Worm (Caenorhabditis elegans) whole organism, L1 larva: ENCODE results near the gene Y32B12B.2.

ENCODE experiments used
- C04F5.9 ChIP-seq: sonication (generic microtip); optimal IDR thresholded peaks from 2 replicates; lab custom pipeline; 2016; ENCODE audit warnings: missing genetic modification characterization, missing compliant biosample characterization
- C16A3.4 ChIP-seq: fragments of 150-350 bp; optimal IDR thresholded peaks from 2 replicates; lab custom pipeline; 2014; ENCODE audit warnings: missing biosample characterization, missing genetic modification characterization
- F16B12.6 ChIP-seq: fragments of 150-350 bp; optimal IDR thresholded peaks from 2 replicates; lab custom pipeline; 2014; ENCODE audit warnings: missing biosample characterization, missing genetic modification characterization
- Y116A8C.19 ChIP-seq: sonication (generic microtip); optimal IDR thresholded peaks from 2 replicates; lab custom pipeline; 2016; ENCODE audit warnings: missing compliant biosample characterization, missing genetic modification characterization, borderline replicate concordance
- aha-1 ChIP-seq: fragments of 150-350 bp; optimal IDR thresholded peaks from 2 replicates; lab custom pipeline; 2014; ENCODE audit warnings: missing biosample characterization, missing genetic modification characterization
- alr-1 ChIP-seq: fragments of 200-800 bp; sonication (Bioruptor generic); optimal IDR thresholded peaks from 2 replicates; lab custom pipeline; 2018; ENCODE audit warnings: borderline replicate concordance, mild to moderate bottlenecking, missing genetic modification characterization, missing compliant biosample characterization
- ama-1 ChIP-seq: fragments of 150-350 bp; optimal IDR thresholded peaks from 2 replicates; lab custom pipeline; 2014
- blmp-1 ChIP-seq: fragments of 150-350 bp; optimal IDR thresholded peaks from 2 replicates; lab custom pipeline; 2014; ENCODE audit warnings: missing biosample characterization, missing genetic modification characterization
- ceh-63 ChIP-seq: fragments of 200-800 bp; sonication (Bioruptor generic); optimal IDR thresholded peaks from 2 replicates; lab custom pipeline; 2018; ENCODE audit warnings: mild to moderate bottlenecking, missing genetic modification characterization, missing compliant biosample characterization
- ceh-8 ChIP-seq: fragments of 200-800 bp; sonication (Bioruptor generic); optimal IDR thresholded peaks from 2 replicates; lab custom pipeline; 2018; ENCODE audit warnings: mild to moderate bottlenecking, missing genetic modification characterization, moderate library complexity, missing compliant biosample characterization
- ceh-82 ChIP-seq, 3 experiments: fragments of 150-350 bp in 1 of 3; sonication (generic microtip) in 2 of 3; optimal IDR thresholded peaks; 2 replicates each; lab custom pipeline; 2014 to 2017; ENCODE audit warnings: missing biosample characterization in 3 of 3, missing genetic modification characterization in 3 of 3
- ceh-88 ChIP-seq: fragments of 200-800 bp; sonication (Bioruptor generic); IDR thresholded peaks from 2 replicates; pipeline ENCODE4 v1.3.6; 2022; ENCODE audit warnings: missing genetic modification characterization, missing compliant biosample characterization
- ces-1 ChIP-seq: fragments of 150-350 bp; optimal IDR thresholded peaks from 2 replicates; lab custom pipeline; 2014; ENCODE audit warnings: missing biosample characterization, missing genetic modification reagents, missing genetic modification characterization
- dpl-1 ChIP-seq, 3 experiments: fragments of 150-350 bp in 2 of 3; sonication (generic microtip) in 1 of 3; optimal IDR thresholded peaks; 2 replicates each; lab custom pipeline; 2014 to 2017; ENCODE audit warnings: missing biosample characterization in 3 of 3, missing genetic modification characterization in 3 of 3, missing genetic modification reagents in 3 of 3
- dsc-1 ChIP-seq: sonication (generic microtip); optimal IDR thresholded peaks from 2 replicates; lab custom pipeline; 2016; ENCODE audit warnings: mild to moderate bottlenecking, missing genetic modification characterization, missing compliant biosample characterization
- egl-13 ChIP-seq: sonication (generic microtip); optimal IDR thresholded peaks from 2 replicates; lab custom pipeline; 2016; ENCODE audit warnings: missing genotype, missing genetic modification reagents, missing genetic modification characterization, missing compliant biosample characterization
- egl-27 ChIP-seq, 2 experiments: fragments of 150-350 bp in 1 of 2; sonication (generic microtip); optimal IDR thresholded peaks; 3 replicates each; lab custom pipeline; 2017 to 2018; ENCODE audit warnings: missing biosample characterization in 2 of 2, missing genetic modification characterization in 2 of 2, missing genetic modification reagents in 2 of 2
- elt-2 ChIP-seq: sonication (generic microtip); optimal IDR thresholded peaks from 2 replicates; lab custom pipeline; 2016; ENCODE audit warnings: missing genetic modification characterization, mild to moderate bottlenecking, inconsistent platforms, missing compliant biosample characterization, missing genetic modification reagents
- elt-3 ChIP-seq, 6 experiments: fragments of 150-350 bp in 1 of 6; sonication (generic microtip); optimal IDR thresholded peaks; 2 replicates each; lab custom pipeline; 2017 to 2018; ENCODE audit warnings: missing biosample characterization in 6 of 6, missing genetic modification characterization in 6 of 6, inconsistent platforms in 1 of 6
- fkh-10 ChIP-seq: sonication (generic microtip); optimal IDR thresholded peaks from 2 replicates; lab custom pipeline; 2017; ENCODE audit warnings: missing biosample characterization, missing genetic modification reagents, missing genetic modification characterization
- hlh-17 ChIP-seq: fragments of 200-800 bp; sonication (Bioruptor generic); optimal IDR thresholded peaks from 2 replicates; lab custom pipeline; 2018; ENCODE audit warnings: missing genetic modification characterization, mild to moderate bottlenecking, missing compliant biosample characterization, moderate library complexity, borderline replicate concordance
- hlh-4 ChIP-seq: sonication (generic microtip); optimal IDR thresholded peaks from 2 replicates; lab custom pipeline; 2016; ENCODE audit warnings: mild to moderate bottlenecking, missing genetic modification characterization, missing compliant biosample characterization
- irx-1 ChIP-seq: sonication (generic microtip); optimal IDR thresholded peaks from 2 replicates; lab custom pipeline; 2016; ENCODE audit warnings: missing genetic modification characterization, missing compliant biosample characterization
- isw-1 ChIP-seq: fragments of 200-800 bp; sonication (Bioruptor generic); IDR thresholded peaks from 2 replicates; pipeline ENCODE4 v1.3.6; 2022; ENCODE audit warnings: missing genetic modification characterization, missing compliant biosample characterization
- jun-1 ChIP-seq: fragments of 150-350 bp; optimal IDR thresholded peaks from 2 replicates; lab custom pipeline; 2014; ENCODE audit warnings: missing biosample characterization, missing genetic modification reagents, missing genetic modification characterization
- lin-13 ChIP-seq: fragments of 150-350 bp; optimal IDR thresholded peaks from 2 replicates; lab custom pipeline; 2014; ENCODE audit warnings: missing biosample characterization, missing genetic modification reagents, missing genetic modification characterization
- lin-14 ChIP-seq: fragments of 200-800 bp; sonication (Bioruptor generic); optimal IDR thresholded peaks from 2 replicates; lab custom pipeline; 2018; ENCODE audit warnings: mild to moderate bottlenecking, missing genetic modification characterization, moderate library complexity, missing compliant biosample characterization
- lin-15B ChIP-seq: fragments of 150-350 bp; sonication (generic microtip); optimal IDR thresholded peaks from 3 replicates; lab custom pipeline; 2014; ENCODE audit warnings: missing biosample characterization, missing genetic modification characterization
- lin-39 ChIP-seq: fragments of 150-350 bp; optimal IDR thresholded peaks from 2 replicates; lab custom pipeline; 2014; ENCODE audit warnings: missing biosample characterization, missing genetic modification reagents, missing genetic modification characterization
- lir-3 ChIP-seq: sonication (generic microtip); optimal IDR thresholded peaks from 2 replicates; lab custom pipeline; 2016; ENCODE audit warnings: mild to moderate bottlenecking, missing genetic modification characterization, moderate library complexity, missing compliant biosample characterization; ENCODE audit not compliant: poor library complexity
- lsy-2 ChIP-seq, 2 experiments: fragments of 150-350 bp; optimal IDR thresholded peaks; 2 replicates each; lab custom pipeline; 2014; ENCODE audit warnings: missing biosample characterization in 2 of 2, missing genetic modification characterization in 2 of 2
- mep-1 ChIP-seq: fragments of 150-350 bp; optimal IDR thresholded peaks from 2 replicates; lab custom pipeline; 2014; ENCODE audit warnings: missing biosample characterization, missing genetic modification characterization
- nhr-12 ChIP-seq: sonication (generic microtip); optimal IDR thresholded peaks from 2 replicates; lab custom pipeline; 2017; ENCODE audit warnings: missing biosample characterization, missing genetic modification characterization
- nhr-20 ChIP-seq: sonication (generic microtip); optimal IDR thresholded peaks from 2 replicates; lab custom pipeline; 2016; ENCODE audit warnings: mild to moderate bottlenecking, missing genetic modification characterization, missing compliant biosample characterization
- nhr-237 ChIP-seq: fragments of 150-350 bp; optimal IDR thresholded peaks from 2 replicates; lab custom pipeline; 2014; ENCODE audit warnings: missing biosample characterization, missing genetic modification characterization
- nhr-47 ChIP-seq: sonication (generic microtip); optimal IDR thresholded peaks from 2 replicates; lab custom pipeline; 2016; ENCODE audit warnings: mild to moderate bottlenecking, missing genetic modification characterization, moderate library complexity, missing compliant biosample characterization
- nhr-71 ChIP-seq: sonication (generic microtip); optimal IDR thresholded peaks from 2 replicates; lab custom pipeline; 2016; ENCODE audit warnings: mild to moderate bottlenecking, missing genetic modification characterization, moderate library complexity, missing compliant biosample characterization
- pag-3 ChIP-seq: sonication (generic microtip); optimal IDR thresholded peaks from 2 replicates; lab custom pipeline; 2017; ENCODE audit warnings: missing genetic modification characterization, mild to moderate bottlenecking, missing compliant biosample characterization, antibody characterized with exemption, borderline replicate concordance; ENCODE audit not compliant: insufficient read depth
- pqm-1 ChIP-seq: sonication (generic microtip); optimal IDR thresholded peaks from 3 replicates; lab custom pipeline; 2017; ENCODE audit warnings: missing biosample characterization, missing genetic modification characterization
- rnt-1 ChIP-seq: sonication (generic microtip); optimal IDR thresholded peaks from 2 replicates; lab custom pipeline; 2016; ENCODE audit warnings: mild to moderate bottlenecking, missing genetic modification characterization, moderate library complexity, missing compliant biosample characterization
- snpc-4 ChIP-seq: fragments of 150-350 bp; optimal IDR thresholded peaks from 2 replicates; lab custom pipeline; 2014; ENCODE audit warnings: missing biosample characterization, missing genetic modification characterization
- snu-23 ChIP-seq: sonication (generic microtip); optimal IDR thresholded peaks from 2 replicates; lab custom pipeline; 2016; ENCODE audit warnings: missing genetic modification characterization, missing compliant biosample characterization
- sox-4 ChIP-seq: sonication (generic microtip); optimal IDR thresholded peaks from 2 replicates; lab custom pipeline; 2016; ENCODE audit warnings: missing genetic modification characterization, missing compliant biosample characterization
- sptf-1 ChIP-seq: fragments of 150-350 bp; optimal IDR thresholded peaks from 2 replicates; lab custom pipeline; 2014; ENCODE audit warnings: missing biosample characterization, missing genetic modification characterization
- swsn-7 ChIP-seq: sonication (generic microtip); optimal IDR thresholded peaks from 2 replicates; lab custom pipeline; 2016; ENCODE audit warnings: missing genetic modification characterization, missing compliant biosample characterization
- tlp-1 ChIP-seq: fragments of 150-350 bp; optimal IDR thresholded peaks from 2 replicates; lab custom pipeline; 2014; ENCODE audit warnings: missing biosample characterization, missing genetic modification characterization
- unc-86 ChIP-seq: sonication (generic microtip); optimal IDR thresholded peaks from 2 replicates; lab custom pipeline; 2016; ENCODE audit warnings: missing genetic modification characterization, missing compliant biosample characterization
- unc-98 ChIP-seq: fragments of 200-800 bp; sonication (Bioruptor generic); IDR thresholded peaks from 2 replicates; pipeline ENCODE4 v1.3.6; 2022; ENCODE audit warnings: missing genetic modification characterization, missing compliant biosample characterization
- xbp-1 ChIP-seq: sonication (generic microtip); optimal IDR thresholded peaks from 2 replicates; lab custom pipeline; 2016; ENCODE audit warnings: missing genetic modification characterization, missing compliant biosample characterization
- zag-1 ChIP-seq: fragments of 150-350 bp; optimal IDR thresholded peaks from 2 replicates; lab custom pipeline; 2014; ENCODE audit warnings: missing biosample characterization, missing genetic modification characterization
- zip-4 ChIP-seq: fragments of 200-800 bp; sonication (Bioruptor generic); optimal IDR thresholded peaks from 2 replicates; lab custom pipeline; 2018; ENCODE audit warnings: mild to moderate bottlenecking, missing genetic modification characterization, moderate library complexity, missing compliant biosample characterization
- ztf-11 ChIP-seq, 2 experiments: sonication (generic microtip); optimal IDR thresholded peaks; 2 replicates each; lab custom pipeline; 2016 to 2017; ENCODE audit warnings: missing genetic modification characterization in 2 of 2, missing biosample characterization in 1 of 2, missing compliant biosample characterization in 1 of 2

Y32B12B.2 gene

DNA sequence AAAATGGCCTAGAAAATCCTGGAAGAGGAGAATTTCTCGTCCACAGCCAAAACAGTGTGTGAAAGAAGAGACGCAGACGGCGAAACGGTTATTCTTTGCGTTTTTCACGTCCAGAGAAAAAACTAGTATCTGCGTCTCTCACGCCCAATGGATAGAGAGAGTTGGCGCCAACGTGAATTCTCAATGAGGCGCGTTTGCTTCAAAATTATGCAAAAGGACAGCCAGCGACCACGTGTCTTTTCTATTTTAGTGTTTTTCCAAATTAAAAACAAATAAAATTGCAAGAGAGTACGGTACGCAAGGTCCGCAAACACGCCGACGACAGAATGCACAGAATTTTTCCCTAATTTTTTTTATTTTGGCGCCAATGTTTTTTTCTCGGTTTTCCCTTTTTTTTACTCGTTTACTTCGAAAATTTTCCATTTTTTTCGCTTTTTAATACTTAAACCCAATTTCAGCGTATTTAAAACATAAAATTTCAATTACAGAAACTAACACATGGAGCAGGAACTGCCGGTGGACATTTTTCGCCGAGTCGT, at the start of gene Y32B12B.2:
Y32B12B.2 (plus strand) TSS at position 489 of the 539 bp plus-strand sequence.
- TF ChIP-seq tlp-1, result no peak
- TF ChIP-seq mep-1, result no peak
- TF ChIP-seq lin-39 (tag; lab: Kevin White, UChicago), result peak; percentile 38
- peak; percentile 96 to 98 for TF ChIP-seq lsy-2 (tag; optimal IDR thresholded peaks at IDR 0.05; lab: Kevin White, UChicago)
- no peak for TF ChIP-seq sptf-1
- peak; percentile 85 for TF ChIP-seq nhr-47
- peak; percentile 74 for TF ChIP-seq unc-86
- TF ChIP-seq ama-1 (lab: Kevin White, UChicago), result no peak
- no peak for TF ChIP-seq zag-1 (tag; lab: Kevin White, UChicago)
- no peak for TF ChIP-seq C04F5.9
- TF ChIP-seq Y116A8C.19 (tag; lab: Kevin White, UChicago), result no peak
- TF ChIP-seq ceh-82 (tag; optimal IDR thresholded peaks at IDR 0.05; lab: Kevin White, UChicago), result peak; percentile 43 to 56 (median 45)
- TF ChIP-seq ceh-63, result no peak
- peak; percentile 68 for TF ChIP-seq snu-23 (GFP tag; lab: Kevin White, UChicago)
- no peak for TF ChIP-seq lir-3
- TF ChIP-seq ces-1 (GFP tag; lab: Kevin White, UChicago), result no peak
- TF ChIP-seq lin-15B (tag; lab: Kevin White, UChicago), result peak; percentile 44
- no peak for TF ChIP-seq pqm-1 (tag; lab: Kevin White, UChicago)
- TF ChIP-seq swsn-7, result peak; percentile 51
- no peak for TF ChIP-seq nhr-237 (tag; lab: Kevin White, UChicago)
- no peak for TF ChIP-seq lin-14 (GFP tag; lab: Kevin White, UChicago)
- TF ChIP-seq egl-13 (tag; lab: Kevin White, UChicago), result peak; percentile 65
- TF ChIP-seq unc-98 (GFP tag; lab: Robert Waterston, UW), result peak; percentile 58
- no peak for TF ChIP-seq ceh-88 (GFP tag; lab: Robert Waterston, UW)
- peak in 1 of 2 experiments; percentile 31 for TF ChIP-seq ztf-11 (tag; optimal IDR thresholded peaks at IDR 0.05; lab: Kevin White, UChicago)
- peak; percentile 63 for TF ChIP-seq snpc-4 (tag; lab: Kevin White, UChicago)
- TF ChIP-seq aha-1 (tag; lab: Kevin White, UChicago), result no peak
- peak; percentile 58 for TF ChIP-seq dsc-1 (tag; lab: Kevin White, UChicago)
- TF ChIP-seq blmp-1 (tag; lab: Kevin White, UChicago), result no peak
- TF ChIP-seq ceh-8 (GFP tag; lab: Kevin White, UChicago), result no peak
- peak; percentile 38 for TF ChIP-seq elt-2 (tag; lab: Kevin White, UChicago)
- no peak for TF ChIP-seq egl-27 (tag; optimal IDR thresholded peaks at IDR 0.05; lab: Kevin White, UChicago)
- peak; percentile 77 to 87 (median 84) for TF ChIP-seq dpl-1 (GFP tag; optimal IDR thresholded peaks at IDR 0.05; lab: Kevin White, UChicago)
- no peak for TF ChIP-seq hlh-17 (GFP tag; lab: Kevin White, UChicago)
- TF ChIP-seq hlh-4 (tag; lab: Kevin White, UChicago), result no peak
- TF ChIP-seq F16B12.6 (tag; lab: Kevin White, UChicago), result peak; percentile 88
- TF ChIP-seq nhr-71 (tag; lab: Kevin White, UChicago), result peak; percentile 77
- peak; percentile 64 for TF ChIP-seq nhr-20
- peak; percentile 47 for TF ChIP-seq irx-1
- TF ChIP-seq rnt-1 (tag; lab: Kevin White, UChicago), result no peak
- no peak for TF ChIP-seq nhr-12
- TF ChIP-seq sox-4 (tag; lab: Kevin White, UChicago), result no peak
- no peak for TF ChIP-seq fkh-10 (GFP tag; lab: Kevin White, UChicago)
- TF ChIP-seq isw-1, result peak; percentile 42; the same call in 1 of the 2 replicates
- peak; percentile 7 for TF ChIP-seq zip-4 (GFP tag; lab: Kevin White, UChicago)
- peak; percentile 46 for TF ChIP-seq C16A3.4
- TF ChIP-seq pag-3 (tag; lab: Kevin White, UChicago), result no peak
- peak in 1 of 6 experiments; percentile 4 for TF ChIP-seq elt-3 (tag; optimal IDR thresholded peaks at IDR 0.05; lab: Kevin White, UChicago)
- no peak for TF ChIP-seq alr-1
- peak; percentile 47 for TF ChIP-seq xbp-1
- peak; percentile 3 for TF ChIP-seq lin-13 (GFP tag; lab: Kevin White, UChicago)
- no peak for TF ChIP-seq jun-1 (tag; lab: Kevin White, UChicago)
